Fruit fly (Drosophila melanogaster) whole organism, embryonic: ENCODE data around the gene Eig71Ed.

Experiments
- CG10321 ChIP-seq: fragments of 200-800 bp; sonication (Bioruptor generic); IDR thresholded peaks from 2 replicates; pipeline ENCODE4 v1.3.6; 2022; ENCODE audit warnings: missing biosample characterization, missing genetic modification characterization
- CG10431 ChIP-seq: fragments of 200-800 bp; sonication (Bioruptor generic); optimal IDR thresholded peaks from 3 replicates; lab custom pipeline; 2018; ENCODE audit warnings: missing biosample characterization, mild to moderate bottlenecking, missing genetic modification characterization
- CG10959 ChIP-seq: fragments of 200-800 bp; sonication (Bioruptor generic); IDR thresholded peaks from 2 replicates; pipeline ENCODE4 v1.3.6; 2022; ENCODE audit warnings: missing biosample characterization, missing genetic modification characterization
- CG11696 ChIP-seq: fragments of 200-800 bp; sonication (Bioruptor generic); IDR thresholded peaks from 2 replicates; pipeline ENCODE4 v1.3.6; 2022; ENCODE audit warnings: missing biosample characterization, missing genetic modification characterization
- CG12104 ChIP-seq: fragments of 200-800 bp; sonication (Bioruptor generic); optimal IDR thresholded peaks from 3 replicates; lab custom pipeline; 2016; ENCODE audit warnings: missing biosample characterization, missing genetic modification characterization
- CG12219 ChIP-seq: fragments of 200-800 bp; sonication (Bioruptor generic); optimal IDR thresholded peaks from 3 replicates; lab custom pipeline; 2018; ENCODE audit warnings: missing biosample characterization, mild to moderate bottlenecking, missing genetic modification characterization
- CG12236 ChIP-seq: fragments of 200-800 bp; sonication (Bioruptor generic); optimal IDR thresholded peaks from 2 replicates; lab custom pipeline; 2016; ENCODE audit warnings: missing biosample characterization, missing genetic modification characterization
- CG12942 ChIP-seq: fragments of 200-800 bp; sonication (Bioruptor generic); optimal IDR thresholded peaks from 3 replicates; lab custom pipeline; 2016; ENCODE audit warnings: missing biosample characterization, missing genetic modification characterization
- CG13123 ChIP-seq: fragments of 200-800 bp; sonication (Bioruptor generic); optimal IDR thresholded peaks from 2 replicates; lab custom pipeline; 2016; ENCODE audit warnings: missing biosample characterization, missing genetic modification characterization
- CG13296 ChIP-seq: fragments of 200-800 bp; sonication (Bioruptor generic); optimal IDR thresholded peaks from 3 replicates; lab custom pipeline; 2018; ENCODE audit warnings: missing biosample characterization, mild to moderate bottlenecking, missing genetic modification characterization
- CG14050 ChIP-seq: fragments of 200-800 bp; sonication (Bioruptor generic); IDR thresholded peaks from 3 replicates; pipeline ENCODE4 v1.3.6; 2022; ENCODE audit warnings: missing biosample characterization, missing genetic modification characterization
- CG15073 ChIP-seq: fragments of 200-800 bp; sonication (Bioruptor generic); optimal IDR thresholded peaks from 2 replicates; lab custom pipeline; 2016; ENCODE audit warnings: missing biosample characterization, missing genetic modification characterization
- CG17612 ChIP-seq: fragments of 200-800 bp; sonication (Bioruptor generic); IDR thresholded peaks from 2 replicates; pipeline ENCODE4 v1.3.6; 2022; ENCODE audit warnings: missing biosample characterization, missing genetic modification characterization
- CG17802 ChIP-seq: fragments of 200-800 bp; sonication (Bioruptor generic); optimal IDR thresholded peaks from 2 replicates; lab custom pipeline; 2018; ENCODE audit warnings: missing biosample characterization, mild to moderate bottlenecking, missing genetic modification characterization, moderate library complexity
- CG1792 ChIP-seq: fragments of 200-800 bp; sonication (Bioruptor generic); optimal IDR thresholded peaks from 2 replicates; lab custom pipeline; 2016; ENCODE audit warnings: missing biosample characterization, missing genetic modification characterization
- CG31365 ChIP-seq: fragments of 200-800 bp; sonication (Bioruptor generic); optimal IDR thresholded peaks from 2 replicates; lab custom pipeline; 2018; ENCODE audit warnings: missing biosample characterization, mild to moderate bottlenecking, missing genetic modification characterization
- CG32532 ChIP-seq: fragments of 200-800 bp; sonication (Bioruptor generic); IDR thresholded peaks from 2 replicates; pipeline ENCODE4 v1.3.6; 2022; ENCODE audit warnings: missing biosample characterization, missing genetic modification characterization
- CG33557 ChIP-seq: fragments of 200-800 bp; sonication (Bioruptor generic); optimal IDR thresholded peaks from 2 replicates; lab custom pipeline; 2019; ENCODE audit warnings: missing biosample characterization, mild to moderate bottlenecking, missing genetic modification characterization, moderate library complexity
- CG3847 ChIP-seq: fragments of 200-800 bp; sonication (Bioruptor generic); IDR thresholded peaks from 2 replicates; pipeline ENCODE4 v1.3.6; 2022; ENCODE audit warnings: missing biosample characterization, missing genetic modification characterization
- CG42726 ChIP-seq: fragments of 200-800 bp; sonication (Bioruptor generic); IDR thresholded peaks from 2 replicates; pipeline ENCODE4 v1.3.6; 2022; ENCODE audit warnings: missing biosample characterization, missing genetic modification characterization; ENCODE audit not compliant: partially characterized antibody
- CG4282 ChIP-seq: fragments of 200-800 bp; sonication (Bioruptor generic); optimal IDR thresholded peaks from 2 replicates; lab custom pipeline; 2016; ENCODE audit warnings: missing biosample characterization, missing genetic modification characterization
- CG4730 ChIP-seq: fragments of 200-800 bp; sonication (Bioruptor generic); IDR thresholded peaks from 2 replicates; pipeline ENCODE4 v1.3.6; 2022; ENCODE audit warnings: missing biosample characterization, missing genetic modification characterization
- CG6272 ChIP-seq: fragments of 200-800 bp; sonication (Bioruptor generic); IDR thresholded peaks from 2 replicates; pipeline ENCODE4 v1.3.6; 2022; ENCODE audit warnings: missing biosample characterization, missing genetic modification characterization
- CG9817 ChIP-seq: fragments of 200-800 bp; sonication (Bioruptor generic); optimal IDR thresholded peaks from 2 replicates; lab custom pipeline; 2018; ENCODE audit warnings: missing biosample characterization, mild to moderate bottlenecking, missing genetic modification characterization, moderate library complexity
- Dad ChIP-seq: fragments of 200-800 bp; sonication (Bioruptor generic); optimal IDR thresholded peaks from 3 replicates; lab custom pipeline; 2016; ENCODE audit warnings: missing biosample characterization, missing genetic modification characterization
- Dbx ChIP-seq: fragments of 200-800 bp; sonication (Bioruptor generic); IDR thresholded peaks from 3 replicates; pipeline ENCODE4 v1.3.6; 2022; ENCODE audit warnings: missing biosample characterization, missing genetic modification characterization
- Dll ChIP-seq: fragments of 200-800 bp; sonication (Bioruptor generic); IDR thresholded peaks from 4 replicates; pipeline ENCODE4 v1.3.6; 2022; ENCODE audit warnings: missing biosample characterization, missing genetic modification characterization; ENCODE audit not compliant: partially characterized antibody
- Drgx ChIP-seq: fragments of 200-800 bp; sonication (Bioruptor generic); IDR thresholded peaks from 2 replicates; pipeline ENCODE4 v1.3.6; 2022; ENCODE audit warnings: missing biosample characterization, missing genetic modification characterization
- Fer3 ChIP-seq: fragments of 200-800 bp; sonication (Bioruptor generic); optimal IDR thresholded peaks from 2 replicates; lab custom pipeline; 2018; ENCODE audit warnings: missing biosample characterization, mild to moderate bottlenecking, missing genetic modification characterization, moderate library complexity
- Kr ChIP-seq: fragments of 200-800 bp; sonication (Bioruptor generic); optimal IDR thresholded peaks from 2 replicates; lab custom pipeline; 2017; ENCODE audit warnings: missing biosample characterization, mild to moderate bottlenecking, missing genetic modification characterization
- Lhr ChIP-seq: fragments of 200-800 bp; sonication (Bioruptor generic); optimal IDR thresholded peaks from 3 replicates; lab custom pipeline; 2017; ENCODE audit warnings: mild to moderate bottlenecking, missing biosample characterization, missing genetic modification reagents, missing genetic modification characterization
- Neu2 ChIP-seq: fragments of 200-800 bp; sonication (Bioruptor generic); optimal IDR thresholded peaks from 3 replicates; lab custom pipeline; 2016; ENCODE audit warnings: missing biosample characterization, missing genetic modification characterization, borderline replicate concordance
- Oaz ChIP-seq: fragments of 200-800 bp; sonication (Bioruptor generic); IDR thresholded peaks from 2 replicates; pipeline ENCODE4 v1.3.6; 2022; ENCODE audit warnings: missing biosample characterization, missing genetic modification characterization
- Spps ChIP-seq: fragments of 200-800 bp; sonication (Bioruptor generic); optimal IDR thresholded peaks from 2 replicates; lab custom pipeline; 2018; ENCODE audit warnings: missing biosample characterization, mild to moderate bottlenecking, missing genetic modification characterization
- YL-1 ChIP-seq: fragments of 200-800 bp; sonication (Bioruptor generic); optimal IDR thresholded peaks from 3 replicates; lab custom pipeline; 2017; ENCODE audit warnings: missing biosample characterization, mild to moderate bottlenecking, missing genetic modification characterization
- ara ChIP-seq: fragments of 200-800 bp; sonication (Bioruptor generic); IDR thresholded peaks from 2 replicates; pipeline ENCODE4 v1.3.6; 2022; ENCODE audit warnings: missing biosample characterization, missing genetic modification characterization
- ci ChIP-seq: fragments of 200-800 bp; sonication (Bioruptor generic); IDR thresholded peaks from 3 replicates; pipeline ENCODE4 v1.3.6; 2022; ENCODE audit warnings: missing biosample characterization, missing genetic modification characterization
- fu2 ChIP-seq: fragments of 200-800 bp; sonication (Bioruptor generic); optimal IDR thresholded peaks from 2 replicates; lab custom pipeline; 2016; ENCODE audit warnings: missing biosample characterization, missing genetic modification characterization
- grau ChIP-seq: fragments of 200-800 bp; optimal IDR thresholded peaks from 3 replicates; lab custom pipeline; 2019; ENCODE audit warnings: missing biosample characterization, mild to moderate bottlenecking, missing genetic modification characterization, moderate library complexity
- jing ChIP-seq: fragments of 200-800 bp; sonication (Bioruptor generic); optimal IDR thresholded peaks from 2 replicates; lab custom pipeline; 2018; ENCODE audit warnings: missing biosample characterization, mild to moderate bottlenecking, missing genetic modification characterization
- lilli ChIP-seq: fragments of 200-800 bp; sonication (Bioruptor generic); optimal IDR thresholded peaks from 3 replicates; lab custom pipeline; 2016; ENCODE audit warnings: missing biosample characterization, missing genetic modification characterization
- nom ChIP-seq: fragments of 200-800 bp; sonication (Bioruptor generic); optimal IDR thresholded peaks from 2 replicates; lab custom pipeline; 2017; ENCODE audit warnings: missing biosample characterization, missing genetic modification characterization, mild to moderate bottlenecking, moderate library complexity, missing genetic modification reagents
- phol ChIP-seq: fragments of 200-800 bp; sonication (Bioruptor generic); optimal IDR thresholded peaks from 3 replicates; lab custom pipeline; 2018; ENCODE audit warnings: missing biosample characterization, mild to moderate bottlenecking, missing genetic modification characterization, moderate library complexity
- repo ChIP-seq: fragments of 200-800 bp; sonication (Bioruptor generic); optimal IDR thresholded peaks from 2 replicates; lab custom pipeline; 2016; ENCODE audit warnings: missing biosample characterization, missing genetic modification characterization
- sim ChIP-seq: fragments of 200-800 bp; sonication (Bioruptor generic); IDR thresholded peaks from 2 replicates; pipeline ENCODE4 v1.3.6; 2022; ENCODE audit warnings: missing biosample characterization, missing genetic modification characterization
- sqz ChIP-seq: fragments of 200-800 bp; sonication (Bioruptor generic); optimal IDR thresholded peaks from 3 replicates; lab custom pipeline; 2018; ENCODE audit warnings: missing biosample characterization, mild to moderate bottlenecking, missing genetic modification characterization
- tio ChIP-seq: fragments of 200-800 bp; sonication (Bioruptor generic); optimal IDR thresholded peaks from 2 replicates; lab custom pipeline; 2017; ENCODE audit warnings: missing biosample characterization, missing genetic modification characterization, inconsistent platforms
- tna ChIP-seq: fragments of 200-800 bp; sonication (Bioruptor generic); IDR thresholded peaks from 2 replicates; pipeline ENCODE4 v1.3.6; 2022; ENCODE audit warnings: missing biosample characterization, missing genetic modification characterization; ENCODE audit not compliant: partially characterized antibody
- zen2 ChIP-seq: fragments of 200-800 bp; sonication (Bioruptor generic); IDR thresholded peaks from 3 replicates; pipeline ENCODE4 v1.3.6; 2022; ENCODE audit warnings: missing biosample characterization, missing genetic modification characterization; ENCODE audit not compliant: partially characterized antibody
- zf30C ChIP-seq: fragments of 200-800 bp; sonication (Bioruptor generic); optimal IDR thresholded peaks from 3 replicates; lab custom pipeline; 2018; ENCODE audit warnings: missing biosample characterization, mild to moderate bottlenecking, missing genetic modification characterization

Gene Eig71Ed

DNA sequence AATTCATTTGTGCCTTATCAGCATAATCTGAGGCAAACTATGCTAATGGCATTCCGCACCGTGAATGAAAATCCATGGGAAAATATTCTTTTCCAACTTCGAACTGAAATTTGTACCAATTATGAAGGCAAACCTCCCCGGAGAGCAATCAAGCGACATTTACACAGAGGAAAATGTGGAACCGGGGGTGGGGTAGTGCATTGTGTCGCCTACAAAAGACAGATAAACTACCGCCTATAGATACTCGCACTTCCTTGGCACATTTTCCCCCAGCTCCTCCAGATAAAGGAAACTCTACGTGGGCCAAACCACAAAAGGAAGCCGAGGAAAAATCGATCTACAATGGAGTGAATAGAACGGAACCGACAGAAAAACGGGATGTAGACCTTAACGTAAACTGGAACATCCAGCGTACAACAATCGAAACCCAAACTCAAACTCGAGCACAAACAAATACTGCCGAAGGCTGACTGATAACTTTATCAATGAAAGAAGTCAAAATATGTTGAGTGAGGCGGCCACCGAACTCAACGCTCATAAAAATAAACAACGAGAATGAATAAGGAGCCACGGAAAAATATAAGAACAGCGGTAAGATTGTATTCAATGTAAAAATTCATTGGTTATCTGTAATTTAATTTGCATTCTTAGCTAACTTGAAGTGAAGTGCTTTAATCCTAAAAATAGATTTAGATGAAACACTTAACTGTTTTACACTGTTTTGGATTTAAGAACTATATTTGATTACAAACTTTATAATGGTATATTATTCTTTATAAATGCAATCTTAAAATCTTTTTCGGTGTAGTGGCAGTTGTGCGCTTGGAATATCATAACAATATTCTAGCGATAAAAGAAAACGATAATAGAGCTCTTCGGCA is 38.6 kb downstream of the Eig71Ed start (continued):
- TF ChIP-seq Fer3 (peak; percentile 50), CG31365 (tag; lab: Kevin White, UChicago) (no peak), CG1792 (GFP tag; lab: Kevin White, UChicago) (peak; percentile 56), CG4282 (GFP tag; lab: Kevin White, UChicago) (no peak), CG15073 (GFP tag; lab: Kevin White, UChicago) (no peak), CG12942 (no peak), Lhr (GFP tag; lab: Kevin White, UChicago) (no peak), Oaz (GFP tag; lab: Robert Waterston, UW) (peak; percentile 53), CG10959 (GFP tag; lab: Robert Waterston, UW) (peak; percentile 56; the same call in 1 of the 2 replicates), nom (GFP tag; lab: Kevin White, UChicago) (no peak), CG10431 (GFP tag; lab: Kevin White, UChicago) (no peak), CG3847 (no peak), ci (no peak), CG42726 (GFP tag; lab: Robert Waterston, UW) (no peak), sqz (no peak), CG14050 (GFP tag; lab: Robert Waterston, UW) (no peak), Dll (GFP tag; lab: Robert Waterston, UW) (no peak), CG32532 (no peak), CG33557 (GFP tag; lab: Kevin White, UChicago) (peak; percentile 39), CG4730 (GFP tag; lab: Robert Waterston, UW) (no peak), fu2 (GFP tag; lab: Kevin White, UChicago) (no peak), grau (tag; lab: Kevin White, UChicago) (peak; percentile 60), CG11696 (GFP tag; lab: Robert Waterston, UW) (no peak), YL-1 (GFP tag; lab: Kevin White, UChicago) (no peak), Spps (tag; lab: Kevin White, UChicago) (peak; percentile 12), CG13296 (peak; percentile 30), CG13123 (GFP tag; lab: Kevin White, UChicago) (no peak), lilli (GFP tag; lab: Kevin White, UChicago) (no peak), CG12104 (peak; percentile 11), Dad (GFP tag; lab: Kevin White, UChicago) (no peak), Drgx (GFP tag; lab: Robert Waterston, UW) (no peak), tio (no peak), CG9817 (tag; lab: Kevin White, UChicago) (no peak), jing (GFP tag; lab: Kevin White, UChicago) (no peak), repo (GFP tag; lab: Kevin White, UChicago) (peak; percentile 3), CG12219 (GFP tag; lab: Kevin White, UChicago) (no peak), tna (GFP tag; lab: Robert Waterston, UW) (no peak), ara (GFP tag; lab: Robert Waterston, UW) (no peak), CG6272 (GFP tag; lab: Robert Waterston, UW) (no peak), Dbx (no peak), CG12236 (GFP tag; lab: Kevin White, UChicago) (no peak), zf30C (GFP tag; lab: Kevin White, UChicago) (peak; percentile 53), zen2 (GFP tag; lab: Robert Waterston, UW) (no peak), CG10321 (GFP tag; lab: Robert Waterston, UW) (no peak), sim (no peak), Neu2 (GFP tag; lab: Kevin White, UChicago) (no peak), phol (tag; lab: Kevin White, UChicago) (peak; percentile 73), CG17802 (tag; lab: Kevin White, UChicago) (no peak), CG17612 (GFP tag; lab: Robert Waterston, UW) (no peak), Kr (GFP tag; lab: Kevin White, UChicago) (peak; percentile 10)
